Worm (Caenorhabditis elegans) whole organism, dauer: ENCODE data around the gene cisd-3.1.

Source experiments
- unc-62 ChIP-seq: sonication (generic microtip); optimal IDR thresholded peaks from 2 replicates; lab custom pipeline; 2017; ENCODE audit warnings: missing biosample characterization, missing genetic modification reagents, missing genetic modification characterization

Gene cisd-3.1

ce11 chrIII:4561286-4561685, 18.6 kb downstream of the cisd-3.1 start:
- TF ChIP-seq unc-62 (GFP tag; lab: Kevin White, UChicago) = no peak

ce11 chrIII:4562070-4562788, 19.5 kb downstream of the cisd-3.1 start, which contains the start of gene pan-1:
Gene pan-1 (plus strand): TSS chrIII:4562738.
- no peak for TF ChIP-seq unc-62 (GFP tag; lab: Kevin White, UChicago)

ce11 chrIII:4568030-4568429, 25.3 kb downstream of the cisd-3.1 start, which contains the start of gene mlcd-1:
Gene mlcd-1 (minus strand): TSS chrIII:4568130.
- TF ChIP-seq unc-62 (GFP tag; lab: Kevin White, UChicago) = no peak

- no peak for TF ChIP-seq unc-62 (GFP tag; lab: Kevin White, UChicago)
Measured at ce11 chrIII:4568455-4568854, 25.8 kb downstream of the cisd-3.1 start, which contains the start of gene idhg-1. Gene idhg-1 (plus strand): TSS chrIII:4568797.

ce11 chrIII:4578385-4578903, 35.8 kb downstream of the cisd-3.1 start, which contains the start of the genes sel-5 and wdr-48:
Gene sel-5 (minus strand): TSS chrIII:4578437.
Gene wdr-48 (plus strand): TSS chrIII:4578853.
- no peak for TF ChIP-seq unc-62 (GFP tag; lab: Kevin White, UChicago)

ce11 chrIII:4581495-4581894, 38.8 kb downstream of the cisd-3.1 start, which contains the start of gene F35G12.12:
Gene F35G12.12 (plus strand): TSS chrIII:4581795.
- no peak for TF ChIP-seq unc-62 (GFP tag; lab: Kevin White, UChicago)

- TF ChIP-seq unc-62 (GFP tag; lab: Kevin White, UChicago) = no peak
Measured at ce11 chrIII:4584068-4584566, 41.4 kb downstream of the cisd-3.1 start, which contains the start of gene F35G12.5. Gene F35G12.5 (plus strand): TSS chrIII:4584118.

ce11 chrIII:4587177-4587576, 44.5 kb downstream of the cisd-3.1 start, which contains the start of the genes F35G12.7 and smc-4:
Gene F35G12.7 (minus strand): TSS chrIII:4587330.
Gene smc-4 (plus strand): TSS chrIII:4587501.
- no peak for TF ChIP-seq unc-62 (GFP tag; lab: Kevin White, UChicago)

ce11 chrIII:4593098-4593697, 50.5 kb downstream of the cisd-3.1 start, which contains the start of gene erh-2:
Gene erh-2 (plus strand): TSS chrIII:4593231.
- TF ChIP-seq unc-62 (GFP tag; lab: Kevin White, UChicago) = no peak

- no peak for TF ChIP-seq unc-62 (GFP tag; lab: Kevin White, UChicago)
Measured at ce11 chrIII:4594324-4594723, 51.6 kb downstream of the cisd-3.1 start, which contains the start of gene apc-11. Gene apc-11 (minus strand): TSS chrIII:4594424.

- TF ChIP-seq unc-62 (GFP tag; lab: Kevin White, UChicago) = no peak
Measured at ce11 chrIII:4594762-4595523, 52.3 kb downstream of the cisd-3.1 start.
